Worm (Caenorhabditis elegans): ENCODE results near the gene F36F12.1.
A peak's percentile ranks its signal among the peaks of the same experiment; 100 is the strongest.

F36F12.1 gene

DNA sequence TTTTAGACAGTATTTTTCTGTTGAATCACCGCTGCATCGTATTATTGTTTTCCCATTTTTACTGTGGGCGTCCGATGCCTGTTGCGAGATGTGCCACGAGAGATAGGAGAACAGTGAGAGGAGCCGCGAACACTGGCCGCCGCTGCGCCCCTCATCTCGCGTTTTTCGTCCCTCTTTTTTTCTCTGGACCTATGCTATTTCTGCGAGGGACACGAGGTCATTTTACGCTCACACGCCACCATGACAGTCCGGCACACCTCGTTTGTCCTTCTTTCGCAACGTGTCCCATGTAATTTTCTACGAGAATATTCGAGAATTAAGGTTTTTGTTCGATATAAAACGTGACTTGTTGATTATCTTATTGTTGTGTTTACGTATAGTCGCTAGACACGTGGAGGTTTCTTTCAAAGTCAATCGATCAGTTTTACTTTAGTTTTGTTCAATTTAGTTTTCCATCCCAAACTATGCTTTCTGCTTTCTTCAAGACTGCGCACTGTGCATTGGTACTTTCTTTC is 35.0 kb downstream of the F36F12.1 start, which contains the start of gene lbp-9 (continued):
- TF ChIP-seq unc-39 (tag; optimal IDR thresholded peaks at IDR 0.05) (no peak), skn-1 (tag; optimal IDR thresholded peaks at IDR 0.05) (no peak), elt-3 (tag; optimal IDR thresholded peaks at IDR 0.05) (no peak), sem-4 (tag; optimal IDR thresholded peaks at IDR 0.05) (peak; percentile 1), nhr-129 (tag; optimal IDR thresholded peaks at IDR 0.05) (peak; percentile 79), zag-1 (tag; optimal IDR thresholded peaks at IDR 0.05) (no peak), lin-39 (tag; optimal IDR thresholded peaks at IDR 0.05) (no peak), blmp-1 (tag; optimal IDR thresholded peaks at IDR 0.05; ENCODE audit: insufficient read depth) (peak; percentile 2), nhr-6 (tag; optimal IDR thresholded peaks at IDR 0.05) (no peak), egl-27 (tag; optimal IDR thresholded peaks at IDR 0.05) (peak; percentile 20), lin-13 (GFP tag; optimal IDR thresholded peaks at IDR 0.05) (no peak), aly-2 (tag; optimal IDR thresholded peaks at IDR 0.05) (no peak), nhr-11 (tag; optimal IDR thresholded peaks at IDR 0.05) (no peak)

DNA sequence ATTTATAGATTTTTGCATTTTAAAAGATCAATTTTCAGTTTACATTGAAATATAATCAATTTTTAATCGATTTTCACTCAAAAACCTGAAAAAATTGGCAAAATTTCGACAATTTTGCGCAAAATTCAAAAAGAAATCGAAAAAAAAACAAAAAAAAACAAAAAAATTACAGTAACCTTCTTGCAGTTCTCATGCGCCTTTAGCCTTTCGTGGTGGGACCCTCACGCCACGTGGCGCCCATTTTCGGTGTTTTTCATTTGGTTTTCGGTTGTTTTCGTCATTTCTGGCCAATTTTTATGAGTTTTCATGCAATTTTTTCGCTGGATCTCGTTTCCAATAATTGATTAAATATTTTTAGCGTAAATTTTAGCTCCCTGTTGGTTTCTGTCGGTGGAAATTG is 35.6 kb downstream of the F36F12.1 start:
- TF ChIP-seq ztf-1 (GFP tag; conservative IDR thresholded peaks at IDR 0.05) (no peak), lsy-2 (tag; optimal IDR thresholded peaks at IDR 0.05) (peak in 1 of 2 experiments; percentile 1), sma-9 (GFP tag; optimal IDR thresholded peaks at IDR 0.05) (no peak), sma-9 (tag; optimal IDR thresholded peaks at IDR 0.05) (no peak), snpc-4 (tag; optimal IDR thresholded peaks at IDR 0.05) (no peak)

DNA sequence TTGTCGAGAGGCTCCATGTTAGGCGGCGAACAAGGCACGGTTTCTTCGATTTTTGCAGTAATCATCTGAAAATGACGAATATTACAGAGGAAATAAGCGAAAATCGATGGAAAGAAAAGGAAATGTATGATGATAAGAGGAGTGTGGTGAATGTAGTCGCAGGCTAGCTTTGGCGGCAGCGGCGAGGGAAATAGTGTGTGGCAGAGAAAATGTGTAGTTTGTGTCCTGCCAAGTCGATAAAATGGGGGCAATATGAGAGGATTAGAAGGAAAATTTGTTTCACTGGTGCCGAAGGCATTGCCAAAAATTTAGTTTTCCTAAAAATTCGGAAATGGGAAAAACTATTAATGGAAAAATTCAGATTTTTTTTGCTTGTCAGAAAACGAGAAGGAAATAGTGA is 36.2 kb downstream of the F36F12.1 start, which contains the start of gene nhr-86:
Gene nhr-86 (minus strand): TSS at position 71 of the 400 bp plus-strand sequence.
- TF ChIP-seq elt-1 (tag; optimal IDR thresholded peaks at IDR 0.05) (no peak), C34F6.9 (tag; optimal IDR thresholded peaks at IDR 0.05) (no peak), mdl-1 (tag; optimal IDR thresholded peaks at IDR 0.05) (no peak), nhr-23 (tag; optimal IDR thresholded peaks at IDR 0.05) (no peak), nhr-129 (tag; optimal IDR thresholded peaks at IDR 0.05) (peak; percentile 28), lin-39 (tag; optimal IDR thresholded peaks at IDR 0.05) (no peak), crh-2 (tag; optimal IDR thresholded peaks at IDR 0.05) (peak; percentile 8), F13H6.1 (tag; optimal IDR thresholded peaks at IDR 0.05) (no peak), gmeb-1 (tag; optimal IDR thresholded peaks at IDR 0.05) (peak; percentile 2), ceh-82 (tag; optimal IDR thresholded peaks at IDR 0.05) (no peak), skn-1 (tag; optimal IDR thresholded peaks at IDR 0.05) (no peak), nhr-21 (tag; optimal IDR thresholded peaks at IDR 0.05) (no peak), nhr-12 (tag; optimal IDR thresholded peaks at IDR 0.05) (no peak), ztf-1 (GFP tag; conservative IDR thresholded peaks at IDR 0.05) (no peak), fos-1 (tag; optimal IDR thresholded peaks at IDR 0.05) (peak; percentile 30), zag-1 (tag; optimal IDR thresholded peaks at IDR 0.05) (no peak), ama-1 (optimal IDR thresholded peaks at IDR 0.05) (peak; percentile 5), lin-13 (GFP tag; optimal IDR thresholded peaks at IDR 0.05) (no peak), nhr-77 (tag; optimal IDR thresholded peaks at IDR 0.05) (no peak)

DNA sequence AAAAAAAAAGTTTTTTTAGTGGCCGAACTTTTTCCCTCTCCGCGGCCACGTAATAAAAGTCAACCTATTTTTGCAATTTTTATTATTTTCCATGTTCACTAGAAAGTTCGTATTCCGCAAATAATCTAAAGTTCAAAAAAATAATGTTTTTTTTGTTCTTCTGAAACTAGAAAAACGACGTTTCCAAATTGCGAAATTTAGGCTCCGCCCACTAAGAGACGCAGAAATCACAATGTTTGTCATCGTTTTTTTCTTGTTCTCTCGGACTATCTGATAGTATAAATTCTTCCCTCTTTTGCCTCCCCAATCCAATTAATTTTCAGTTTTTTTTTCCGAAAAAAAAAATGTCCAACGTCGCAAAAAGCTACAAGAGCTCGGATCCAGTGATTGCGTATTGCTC is 45.7 kb downstream of the F36F12.1 start, which contains the start of gene comt-3:
Gene comt-3 (plus strand): TSS at position 214 of the 400 bp plus-strand sequence.
- peak; percentile 58 for TF ChIP-seq skn-1 (tag; optimal IDR thresholded peaks at IDR 0.05)
- no peak for TF ChIP-seq elt-1 (tag; optimal IDR thresholded peaks at IDR 0.05)
- TF ChIP-seq nhr-23 (tag; optimal IDR thresholded peaks at IDR 0.05), result no peak
- TF ChIP-seq mbf-1 (tag; optimal IDR thresholded peaks at IDR 0.05), result no peak
- TF ChIP-seq unc-55 (GFP tag; optimal IDR thresholded peaks at IDR 0.05), result peak; percentile 41
- no peak for TF ChIP-seq nhr-10 (tag; optimal IDR thresholded peaks at IDR 0.05)
- no peak for TF ChIP-seq sma-3 (GFP tag; optimal IDR thresholded peaks at IDR 0.05)
- no peak for TF ChIP-seq R02D3.7 (tag; optimal IDR thresholded peaks at IDR 0.05)
- no peak for TF ChIP-seq lsy-2 (tag; optimal IDR thresholded peaks at IDR 0.05)
- TF ChIP-seq elt-3 (tag; optimal IDR thresholded peaks at IDR 0.05), result no peak
- TF ChIP-seq ztf-11 (tag; optimal IDR thresholded peaks at IDR 0.05), result no peak
- TF ChIP-seq ama-1 (optimal IDR thresholded peaks at IDR 0.05), result no peak
